Worm (Caenorhabditis elegans) whole organism, late embryonic: Measurements from ENCODE around the gene unc-49.

Source experiments
- C38D4.7 ChIP-seq: fragments of 200-800 bp; sonication (Bioruptor generic); optimal IDR thresholded peaks from 2 replicates; lab custom pipeline; 2018; ENCODE audit warnings: mild to moderate bottlenecking, missing genetic modification characterization, moderate library complexity, missing compliant biosample characterization
- K02D7.2 ChIP-seq: sonication (generic microtip); optimal IDR thresholded peaks from 2 replicates; lab custom pipeline; 2017; ENCODE audit warnings: mild to moderate bottlenecking, missing genetic modification characterization, missing compliant biosample characterization
- T23F11.4 ChIP-seq: fragments of 200-800 bp; sonication (Bioruptor generic); optimal IDR thresholded peaks from 2 replicates; lab custom pipeline; 2018; ENCODE audit warnings: mild to moderate bottlenecking, missing genetic modification characterization, missing compliant biosample characterization
- Y22D7AL.16 ChIP-seq: sonication (generic microtip); optimal IDR thresholded peaks from 2 replicates; lab custom pipeline; 2016; ENCODE audit warnings: missing genetic modification characterization, missing compliant biosample characterization
- ahr-1 ChIP-seq: sonication (generic microtip); optimal IDR thresholded peaks from 2 replicates; lab custom pipeline; 2016; ENCODE audit warnings: missing genetic modification characterization, missing compliant biosample characterization
- ama-1 ChIP-seq: fragments of 150-350 bp; optimal IDR thresholded peaks from 2 replicates; lab custom pipeline; 2014
- ceh-19 ChIP-seq: fragments of 200-800 bp; sonication (Bioruptor generic); optimal IDR thresholded peaks from 2 replicates; lab custom pipeline; 2018; ENCODE audit warnings: mild to moderate bottlenecking, missing genetic modification characterization, missing compliant biosample characterization
- ceh-2 ChIP-seq: sonication (generic microtip); optimal IDR thresholded peaks from 2 replicates; lab custom pipeline; 2016; ENCODE audit warnings: missing genotype, missing genetic modification characterization, missing compliant biosample characterization
- ceh-30 ChIP-seq: fragments of 150-350 bp; optimal IDR thresholded peaks from 2 replicates; lab custom pipeline; 2014; ENCODE audit warnings: missing biosample characterization, missing genetic modification characterization
- ceh-31 ChIP-seq: sonication (generic microtip); optimal IDR thresholded peaks from 2 replicates; lab custom pipeline; 2016; ENCODE audit warnings: missing genetic modification characterization, missing compliant biosample characterization
- ceh-34 ChIP-seq: sonication (generic microtip); optimal IDR thresholded peaks from 2 replicates; lab custom pipeline; 2016; ENCODE audit warnings: mild to moderate bottlenecking, missing genetic modification characterization, missing compliant biosample characterization
- ceh-48 ChIP-seq: sonication (generic microtip); optimal IDR thresholded peaks from 2 replicates; lab custom pipeline; 2016; ENCODE audit warnings: missing genetic modification characterization, inconsistent platforms, missing compliant biosample characterization
- ceh-6 ChIP-seq: fragments of 200-800 bp; sonication (Bioruptor generic); optimal IDR thresholded peaks from 2 replicates; lab custom pipeline; 2018; ENCODE audit warnings: mild to moderate bottlenecking, missing genetic modification characterization, missing compliant biosample characterization
- ceh-9 ChIP-seq: sonication (generic microtip); optimal IDR thresholded peaks from 2 replicates; lab custom pipeline; 2016; ENCODE audit warnings: mild to moderate bottlenecking, missing genetic modification characterization, inconsistent platforms, missing compliant biosample characterization
- che-1 ChIP-seq: sonication (generic microtip); optimal IDR thresholded peaks from 2 replicates; lab custom pipeline; 2016; ENCODE audit warnings: mild to moderate bottlenecking, missing genetic modification characterization, missing compliant biosample characterization
- dmd-4 ChIP-seq: sonication (generic microtip); optimal IDR thresholded peaks from 2 replicates; lab custom pipeline; 2016; ENCODE audit warnings: borderline replicate concordance, missing genetic modification characterization, missing compliant biosample characterization
- fkh-10 ChIP-seq: fragments of 150-350 bp; optimal IDR thresholded peaks from 2 replicates; lab custom pipeline; 2014; ENCODE audit warnings: missing biosample characterization, missing genetic modification reagents, missing genetic modification characterization
- fkh-6 ChIP-seq: sonication (generic microtip); optimal IDR thresholded peaks from 2 replicates; lab custom pipeline; 2016; ENCODE audit warnings: missing genetic modification characterization, missing compliant biosample characterization
- hlh-30 ChIP-seq: sonication (generic microtip); optimal IDR thresholded peaks from 2 replicates; lab custom pipeline; 2017; ENCODE audit warnings: antibody characterized with exemption, missing genetic modification characterization, missing compliant biosample characterization; ENCODE audit not compliant: insufficient read depth
- lim-6 ChIP-seq: sonication (generic microtip); optimal IDR thresholded peaks from 2 replicates; lab custom pipeline; 2016; ENCODE audit warnings: missing genetic modification characterization, missing compliant biosample characterization
- nfya-1 ChIP-seq: sonication (generic microtip); optimal IDR thresholded peaks from 2 replicates; lab custom pipeline; 2017; ENCODE audit warnings: missing genetic modification characterization, mild to moderate bottlenecking, missing compliant biosample characterization, antibody characterized with exemption, moderate library complexity
- pag-3 ChIP-seq: sonication (generic microtip); optimal IDR thresholded peaks from 2 replicates; lab custom pipeline; 2016; ENCODE audit warnings: missing compliant biosample characterization, missing genetic modification characterization, borderline replicate concordance
- pax-1 ChIP-seq: fragments of 150-350 bp; optimal IDR thresholded peaks from 2 replicates; lab custom pipeline; 2014; ENCODE audit warnings: missing biosample characterization, missing genetic modification characterization
- pha-4 ChIP-seq: fragments of 150-350 bp; optimal IDR thresholded peaks from 2 replicates; lab custom pipeline; 2018; ENCODE audit warnings: missing biosample characterization, missing genetic modification reagents, missing genetic modification characterization
- ref-2 ChIP-seq: sonication (generic microtip); optimal IDR thresholded peaks from 2 replicates; lab custom pipeline; 2016; ENCODE audit warnings: missing genetic modification characterization, missing compliant biosample characterization
- sox-2 ChIP-seq: fragments of 200-800 bp; sonication (Bioruptor generic); IDR thresholded peaks from 2 replicates; pipeline ENCODE4 v1.3.6; 2022; ENCODE audit warnings: missing genetic modification reagents, missing genetic modification characterization, missing compliant biosample characterization
- syd-9 ChIP-seq: sonication (generic microtip); optimal IDR thresholded peaks from 2 replicates; lab custom pipeline; 2016; ENCODE audit warnings: mild to moderate bottlenecking, missing genetic modification characterization, moderate library complexity, missing compliant biosample characterization
- unc-42 ChIP-seq: sonication (generic microtip); optimal IDR thresholded peaks from 2 replicates; lab custom pipeline; 2016; ENCODE audit warnings: missing genotype, missing genetic modification characterization, missing compliant biosample characterization
- unc-55 ChIP-seq: sonication (generic microtip); optimal IDR thresholded peaks from 2 replicates; lab custom pipeline; 2017; ENCODE audit warnings: missing biosample characterization, missing genetic modification reagents, missing genetic modification characterization
- unc-86 ChIP-seq: sonication (generic microtip); optimal IDR thresholded peaks from 2 replicates; lab custom pipeline; 2016; ENCODE audit warnings: missing genetic modification characterization, missing compliant biosample characterization
- zip-5 ChIP-seq: sonication (generic microtip); optimal IDR thresholded peaks from 2 replicates; lab custom pipeline; 2016; ENCODE audit warnings: missing genetic modification characterization, missing compliant biosample characterization

Gene unc-49

ce11 chrIII:10505182-10505581, 15.4 kb upstream of the unc-49 start, which contains the start of the genes taf-11.3 and urm-1:
taf-11.3 (minus strand) TSS chrIII:10505250.
urm-1 (plus strand) TSS chrIII:10505480.
- TF ChIP-seq unc-42 (tag; lab: Kevin White, UChicago) = peak; percentile 35
- no peak for TF ChIP-seq C38D4.7 (GFP tag; lab: Kevin White, UChicago)
- peak; percentile 41 for TF ChIP-seq pax-1 (tag; lab: Kevin White, UChicago)
- no peak for TF ChIP-seq sox-2 (GFP tag; lab: Robert Waterston, UW)
- TF ChIP-seq ref-2 (tag; lab: Kevin White, UChicago) = no peak
- no peak for TF ChIP-seq T23F11.4 (GFP tag; lab: Kevin White, UChicago)
- no peak for TF ChIP-seq ceh-48 (tag; lab: Kevin White, UChicago)
- no peak for TF ChIP-seq ahr-1 (tag; lab: Kevin White, UChicago)
- TF ChIP-seq dmd-4 = no peak
- TF ChIP-seq ama-1 (lab: Kevin White, UChicago) = no peak
- no peak for TF ChIP-seq ceh-2
- peak; percentile 56 for TF ChIP-seq nfya-1 (tag; lab: Kevin White, UChicago)
- TF ChIP-seq zip-5 = no peak
- TF ChIP-seq che-1 (tag; lab: Kevin White, UChicago) = no peak
- TF ChIP-seq ceh-30 (tag; lab: Kevin White, UChicago) = no peak
- peak; percentile 28 for TF ChIP-seq ceh-31 (tag; lab: Kevin White, UChicago)
- no peak for TF ChIP-seq ceh-19 (GFP tag; lab: Kevin White, UChicago)
- no peak for TF ChIP-seq pha-4
- TF ChIP-seq pag-3 = no peak

ce11 chrIII:10505943-10506698, 14.4 kb upstream of the unc-49 start:
- TF ChIP-seq unc-42 (tag; lab: Kevin White, UChicago) (no peak), ceh-34 (tag; lab: Kevin White, UChicago) (no peak), hlh-30 (tag; lab: Kevin White, UChicago) (no peak), fkh-10 (no peak), syd-9 (tag; lab: Kevin White, UChicago) (no peak), ceh-6 (GFP tag; lab: Kevin White, UChicago) (no peak), ceh-9 (tag; lab: Kevin White, UChicago) (no peak), ceh-30 (tag; lab: Kevin White, UChicago) (no peak), K02D7.2 (tag; lab: Kevin White, UChicago) (no peak), fkh-6 (tag; lab: Kevin White, UChicago) (no peak), lim-6 (tag; lab: Kevin White, UChicago) (no peak), ahr-1 (tag; lab: Kevin White, UChicago) (no peak)

ce11 chrIII:10506699-10507248, 13.8 kb upstream of the unc-49 start, which contains the start of the genes sip-1 and sly-1:
sip-1 (minus strand) TSS chrIII:10506801.
sly-1 (plus strand) TSS chrIII:10507058.
- TF ChIP-seq unc-55 (GFP tag; lab: Kevin White, UChicago) (peak; percentile 53), unc-86 (no peak), pax-1 (tag; lab: Kevin White, UChicago) (peak; percentile 11), nfya-1 (tag; lab: Kevin White, UChicago) (peak; percentile 65)
- TF ChIP-seq, all 69 proteins: peak for 3

ce11 chrIII:10512570-10512969, 8.0 kb upstream of the unc-49 start:
- TF ChIP-seq unc-42 (tag; lab: Kevin White, UChicago) = peak; percentile 75
- TF ChIP-seq C38D4.7 (GFP tag; lab: Kevin White, UChicago) = no peak

ce11 chrIII:10515751-10516150, 4.8 kb upstream of the unc-49 start:
- no peak for TF ChIP-seq Y22D7AL.16
